Fruit fly (Drosophila melanogaster) Kc167 (cell line): Measurements from ENCODE around the gene CG9471.

ENCODE experiments used
- Myc ChIP-seq: fragments of >200 bp; optimal IDR thresholded peaks from 2 replicates; lab custom pipeline; 2017; ENCODE audit warnings: missing external identifiers
- Sin3A ChIP-seq: fragments of >200 bp; optimal IDR thresholded peaks from 2 replicates; lab custom pipeline; 2018; ENCODE audit warnings: missing external identifiers
- h ChIP-seq: fragments of >200 bp; optimal IDR thresholded peaks from 3 replicates; lab custom pipeline; 2018; ENCODE audit warnings: missing external identifiers
- insv ChIP-seq: fragments of >200 bp; optimal IDR thresholded peaks from 3 replicates; lab custom pipeline; 2018; ENCODE audit warnings: missing external identifiers
- psq ChIP-seq: fragments of >200 bp; optimal IDR thresholded peaks from 2 replicates; lab custom pipeline; 2017; ENCODE audit warnings: missing external identifiers
- ttk ChIP-seq: sonication (Bioruptor generic); optimal IDR thresholded peaks from 2 replicates; lab custom pipeline; 2017; ENCODE audit warnings: missing external identifiers

The CG9471 gene

dm6 chr3R:9762955-9763931, 8.1 kb downstream of the CG9471 start, which contains the start of the genes Snap24 and CG8478:
Gene Snap24, minus strand, starts transcription at chr3R:9763150.
Gene CG8478, plus strand, starts transcription at chr3R:9763650.
- no peak for TF ChIP-seq h
- TF ChIP-seq Sin3A, result no peak
- no peak for TF ChIP-seq psq (lab: Kevin White, UChicago)
- no peak for TF ChIP-seq ttk (lab: Kevin White, UChicago)
- TF ChIP-seq Myc (lab: Kevin White, UChicago), result no peak
- TF ChIP-seq insv (lab: Kevin White, UChicago), result no peak

dm6 chr3R:9759360-9760191, 11.8 kb downstream of the CG9471 start, which contains the start of gene Mpi:
Gene Mpi, plus strand, starts transcription at chr3R:9759622.
- TF ChIP-seq ttk (lab: Kevin White, UChicago), result no peak

dm6 chr3R:9756187-9756586, 15.2 kb downstream of the CG9471 start, which contains the start of the genes Alg12 and Rpt3R:
Gene Alg12, plus strand, starts transcription at chr3R:9756491.
Gene Rpt3R, minus strand, starts transcription at chr3R:9756510.
- no peak for TF ChIP-seq ttk (lab: Kevin White, UChicago)
- TF ChIP-seq Sin3A, result no peak
- no peak for TF ChIP-seq h
- TF ChIP-seq insv (lab: Kevin White, UChicago), result no peak
- no peak for TF ChIP-seq psq (lab: Kevin White, UChicago)
- TF ChIP-seq Myc (lab: Kevin White, UChicago), result no peak

- no peak for TF ChIP-seq Sin3A
- no peak for TF ChIP-seq h
- TF ChIP-seq Myc (lab: Kevin White, UChicago), result no peak
- TF ChIP-seq insv (lab: Kevin White, UChicago), result no peak
- TF ChIP-seq ttk (lab: Kevin White, UChicago), result no peak
- no peak for TF ChIP-seq psq (lab: Kevin White, UChicago)
Measured at dm6 chr3R:9754487-9754886, 16.9 kb downstream of the CG9471 start, which contains the start of gene Tti1. Gene Tti1, minus strand, starts transcription at chr3R:9754686.

dm6 chr3R:9747900-9748663, 23.3 kb downstream of the CG9471 start:
- no peak for TF ChIP-seq Myc (lab: Kevin White, UChicago)
- TF ChIP-seq Sin3A, result no peak
- no peak for TF ChIP-seq ttk (lab: Kevin White, UChicago)
- TF ChIP-seq psq (lab: Kevin White, UChicago), result no peak
- TF ChIP-seq insv (lab: Kevin White, UChicago), result no peak
- no peak for TF ChIP-seq h

- TF ChIP-seq h, result no peak
- no peak for TF ChIP-seq psq (lab: Kevin White, UChicago)
- no peak for TF ChIP-seq insv (lab: Kevin White, UChicago)
- TF ChIP-seq Myc (lab: Kevin White, UChicago), result no peak
- no peak for TF ChIP-seq ttk (lab: Kevin White, UChicago)
- no peak for TF ChIP-seq Sin3A
Measured at dm6 chr3R:9747875-9747899, 23.7 kb downstream of the CG9471 start, which contains the start of gene PpD3. Gene PpD3, plus strand, starts transcription at chr3R:9747875.

- TF ChIP-seq Myc (lab: Kevin White, UChicago), result no peak
Measured at dm6 chr3R:9747272-9747874, 24.0 kb downstream of the CG9471 start, which contains the start of gene CG12948. Gene CG12948, minus strand, starts transcription at chr3R:9747744.

dm6 chr3R:9746267-9746666, 25.1 kb downstream of the CG9471 start, which contains the start of gene CG34409:
Gene CG34409, minus strand, starts transcription at chr3R:9746367.
- TF ChIP-seq Myc (lab: Kevin White, UChicago), result no peak
- TF ChIP-seq ttk (lab: Kevin White, UChicago), result no peak
- no peak for TF ChIP-seq Sin3A
- TF ChIP-seq psq (lab: Kevin White, UChicago), result no peak
- TF ChIP-seq h, result no peak
- TF ChIP-seq insv (lab: Kevin White, UChicago), result no peak

dm6 chr3R:9745442-9745841, 25.9 kb downstream of the CG9471 start:
- TF ChIP-seq psq (lab: Kevin White, UChicago), result no peak
- TF ChIP-seq ttk (lab: Kevin White, UChicago), result no peak
- no peak for TF ChIP-seq Myc (lab: Kevin White, UChicago)
- TF ChIP-seq insv (lab: Kevin White, UChicago), result no peak
- TF ChIP-seq h, result no peak
- TF ChIP-seq Sin3A, result no peak

dm6 chr3R:9743995-9744394, 27.3 kb downstream of the CG9471 start:
- TF ChIP-seq Myc (lab: Kevin White, UChicago) (no peak), ttk (lab: Kevin White, UChicago) (no peak)

dm6 chr3R:9743217-9743616, 28.1 kb downstream of the CG9471 start, which contains the start of gene CG31415:
Gene CG31415, plus strand, starts transcription at chr3R:9743517.
- TF ChIP-seq ttk (lab: Kevin White, UChicago) (no peak), Sin3A (no peak), h (no peak), insv (lab: Kevin White, UChicago) (no peak), psq (lab: Kevin White, UChicago) (no peak), Myc (lab: Kevin White, UChicago) (no peak)
